Worm (Caenorhabditis elegans) whole organism, young adult: ENCODE results near the gene str-9.

Experiments
- B0336.3 ChIP-seq: fragments of 200-800 bp; sonication (Bioruptor generic); IDR thresholded peaks from 2 replicates; pipeline ENCODE4 v1.3.6; 2022; ENCODE audit warnings: missing genetic modification characterization, missing compliant biosample characterization
- C06A6.2 ChIP-seq: fragments of 200-800 bp; sonication (Bioruptor generic); conservative IDR thresholded peaks from 2 replicates; pipeline ENCODE4 v1.3.6; 2022; ENCODE audit warnings: missing genetic modification characterization, missing compliant biosample characterization
- C17E4.6 ChIP-seq: fragments of 200-800 bp; sonication (Bioruptor generic); IDR thresholded peaks from 2 replicates; pipeline ENCODE4 v1.3.6; 2022; ENCODE audit warnings: missing genetic modification reagents, missing genetic modification characterization, missing compliant biosample characterization
- F49E8.2 ChIP-seq: sonication (generic microtip); optimal IDR thresholded peaks from 3 replicates; lab custom pipeline; 2017; ENCODE audit warnings: missing genetic modification characterization, mild to moderate bottlenecking, missing compliant biosample characterization, antibody characterized with exemption, moderate library complexity; ENCODE audit not compliant: insufficient read depth
- F55B11.4 ChIP-seq: sonication (generic microtip); optimal IDR thresholded peaks from 2 replicates; lab custom pipeline; 2016; ENCODE audit warnings: missing compliant biosample characterization, missing genetic modification characterization, borderline replicate concordance; ENCODE audit not compliant: insufficient read depth
- K11D2.4 ChIP-seq: fragments of 200-800 bp; sonication (Bioruptor generic); IDR thresholded peaks from 2 replicates; pipeline ENCODE4 v1.3.6; 2022; ENCODE audit warnings: missing genetic modification reagents, missing genetic modification characterization, missing compliant biosample characterization
- Y56A3A.18 ChIP-seq: fragments of 200-800 bp; sonication (Bioruptor generic); IDR thresholded peaks from 2 replicates; pipeline ENCODE4 v1.3.6; 2022; ENCODE audit warnings: missing genetic modification reagents, missing genetic modification characterization, missing compliant biosample characterization
- attf-5 ChIP-seq: fragments of 200-800 bp; sonication (Bioruptor generic); optimal IDR thresholded peaks from 2 replicates; lab custom pipeline; 2018; ENCODE audit warnings: mild to moderate bottlenecking, missing genetic modification characterization, missing compliant biosample characterization
- attf-6 ChIP-seq: fragments of 200-800 bp; sonication (Bioruptor generic); IDR thresholded peaks from 2 replicates; pipeline ENCODE4 v1.3.6; 2022; ENCODE audit warnings: missing genetic modification reagents, missing genetic modification characterization, missing compliant biosample characterization
- bed-1 ChIP-seq: fragments of 200-800 bp; sonication (Bioruptor generic); IDR thresholded peaks from 2 replicates; pipeline ENCODE4 v1.3.6; 2022; ENCODE audit warnings: missing genetic modification reagents, missing genetic modification characterization, missing compliant biosample characterization
- bed-2 ChIP-seq: fragments of 200-800 bp; sonication (Bioruptor generic); IDR thresholded peaks from 2 replicates; pipeline ENCODE4 v1.3.6; 2022; ENCODE audit warnings: missing genetic modification reagents, missing genetic modification characterization, missing compliant biosample characterization
- cebp-1 ChIP-seq, 2 experiments: fragments of 200-800 bp in 1 of 2; sonication (Bioruptor generic) in 1 of 2; sonication (generic microtip) in 1 of 2; IDR thresholded peaks in 1 of 2; optimal IDR thresholded peaks in 1 of 2; 2 replicates each; pipeline versions ENCODE4 v1.3.6 to Lab custom; 2017 to 2022; ENCODE audit warnings: missing compliant biosample characterization in 2 of 2, missing genetic modification characterization in 2 of 2, mild to moderate bottlenecking in 1 of 2, missing genetic modification reagents in 1 of 2, moderate library complexity in 1 of 2
- cebp-2 ChIP-seq: fragments of 200-800 bp; sonication (Bioruptor generic); IDR thresholded peaks from 2 replicates; pipeline ENCODE4 v1.3.6; 2022; ENCODE audit warnings: missing genetic modification characterization, missing compliant biosample characterization
- ceh-100 ChIP-seq: fragments of 200-800 bp; sonication (Bioruptor generic); IDR thresholded peaks from 2 replicates; pipeline ENCODE4 v1.3.6; 2022; ENCODE audit warnings: missing genetic modification reagents, missing genetic modification characterization, missing compliant biosample characterization
- chd-7 ChIP-seq: sonication (generic microtip); optimal IDR thresholded peaks from 2 replicates; lab custom pipeline; 2016; ENCODE audit warnings: mild to moderate bottlenecking, missing genetic modification characterization, moderate library complexity, missing compliant biosample characterization
- egrh-3 ChIP-seq: fragments of 200-800 bp; sonication (Bioruptor generic); IDR thresholded peaks from 2 replicates; pipeline ENCODE4 v1.3.6; 2022; ENCODE audit warnings: missing genetic modification reagents, missing genetic modification characterization, missing compliant biosample characterization
- hlh-12 ChIP-seq: sonication (generic microtip); optimal IDR thresholded peaks from 2 replicates; lab custom pipeline; 2016; ENCODE audit warnings: missing genetic modification characterization, missing compliant biosample characterization
- let-607 ChIP-seq, 2 experiments: fragments of 200-800 bp in 1 of 2; sonication (Bioruptor generic) in 1 of 2; sonication (generic microtip) in 1 of 2; optimal IDR thresholded peaks; 2 replicates each; lab custom pipeline; 2016 to 2018; ENCODE audit warnings: mild to moderate bottlenecking in 2 of 2, missing compliant biosample characterization in 2 of 2, missing genetic modification characterization in 2 of 2, moderate library complexity in 2 of 2, missing genotype in 1 of 2
- lin-35 ChIP-seq, 3 experiments: fragments of 150-350 bp in 2 of 3; sonication (generic microtip) in 1 of 3; optimal IDR thresholded peaks; 2 replicates each; lab custom pipeline; 2014 to 2018; ENCODE audit warnings: missing biosample characterization in 3 of 3, missing genetic modification characterization in 3 of 3, missing genetic modification reagents in 3 of 3
- lsy-27 ChIP-seq: sonication (generic microtip); optimal IDR thresholded peaks from 2 replicates; lab custom pipeline; 2017; ENCODE audit warnings: missing genetic modification characterization, mild to moderate bottlenecking, missing compliant biosample characterization, antibody characterized with exemption, missing genotype, borderline replicate concordance; ENCODE audit not compliant: insufficient read depth
- madf-6 ChIP-seq: fragments of 200-800 bp; sonication (Bioruptor generic); IDR thresholded peaks from 2 replicates; pipeline ENCODE4 v1.3.6; 2022; ENCODE audit warnings: missing genetic modification reagents, missing genetic modification characterization, missing compliant biosample characterization
- madf-8 ChIP-seq: fragments of 200-800 bp; sonication (Bioruptor generic); conservative IDR thresholded peaks from 2 replicates; pipeline ENCODE4 v1.3.6; 2022; ENCODE audit warnings: missing genetic modification reagents, missing genetic modification characterization, missing compliant biosample characterization
- mel-28 ChIP-seq: sonication (generic microtip); optimal IDR thresholded peaks from 2 replicates; lab custom pipeline; 2016; ENCODE audit warnings: borderline replicate concordance, mild to moderate bottlenecking, missing genetic modification characterization, missing compliant biosample characterization
- nfya-1 ChIP-seq: sonication (generic microtip); optimal IDR thresholded peaks from 2 replicates; lab custom pipeline; 2017; ENCODE audit warnings: antibody characterized with exemption, missing compliant biosample characterization, missing genetic modification characterization, borderline replicate concordance; ENCODE audit not compliant: insufficient read depth
- nfyb-1 ChIP-seq: fragments of 200-800 bp; sonication (Bioruptor generic); IDR thresholded peaks from 2 replicates; pipeline ENCODE4 v1.3.6; 2022; ENCODE audit warnings: missing genetic modification reagents, missing genetic modification characterization, missing compliant biosample characterization
- nhr-90 ChIP-seq: sonication (generic microtip); optimal IDR thresholded peaks from 2 replicates; lab custom pipeline; 2016; ENCODE audit warnings: missing genotype, mild to moderate bottlenecking, missing genetic modification characterization, missing compliant biosample characterization
- pbrm-1 ChIP-seq: fragments of 200-800 bp; sonication (Bioruptor generic); IDR thresholded peaks from 2 replicates; pipeline ENCODE4 v1.3.6; 2022; ENCODE audit warnings: missing genetic modification reagents, missing genetic modification characterization, missing compliant biosample characterization
- repo-1 ChIP-seq: sonication (generic microtip); optimal IDR thresholded peaks from 2 replicates; lab custom pipeline; 2017; ENCODE audit warnings: mild to moderate bottlenecking, missing genetic modification characterization, missing compliant biosample characterization
- sea-2 ChIP-seq: fragments of 200-800 bp; sonication (Bioruptor generic); IDR thresholded peaks from 2 replicates; pipeline ENCODE4 v1.3.6; 2022; ENCODE audit warnings: missing genetic modification characterization, missing compliant biosample characterization
- tbp1 ChIP-seq: fragments of 200-800 bp; sonication (Bioruptor generic); optimal IDR thresholded peaks from 2 replicates; lab custom pipeline; 2018; ENCODE audit warnings: mild to moderate bottlenecking, missing genetic modification characterization, missing compliant biosample characterization
- tlf-1 ChIP-seq: fragments of 200-800 bp; sonication (Bioruptor generic); optimal IDR thresholded peaks from 2 replicates; lab custom pipeline; 2018; ENCODE audit warnings: mild to moderate bottlenecking, missing genetic modification characterization, missing compliant biosample characterization
- unc-130 ChIP-seq: sonication (generic microtip); optimal IDR thresholded peaks from 2 replicates; lab custom pipeline; 2016; ENCODE audit warnings: missing genetic modification reagents, missing genetic modification characterization, missing compliant biosample characterization
- xnd-1 ChIP-seq: sonication (generic microtip); optimal IDR thresholded peaks from 2 replicates; lab custom pipeline; 2016; ENCODE audit warnings: missing genotype, missing genetic modification reagents, missing genetic modification characterization, missing compliant biosample characterization
- ztf-22 ChIP-seq: fragments of 200-800 bp; sonication (Bioruptor generic); optimal IDR thresholded peaks from 2 replicates; lab custom pipeline; 2018; ENCODE audit warnings: mild to moderate bottlenecking, missing genetic modification characterization, moderate library complexity, missing compliant biosample characterization
- ztf-25 ChIP-seq: fragments of 200-800 bp; sonication (Bioruptor generic); IDR thresholded peaks from 2 replicates; pipeline ENCODE4 v1.3.6; 2022; ENCODE audit warnings: missing genetic modification reagents, missing genetic modification characterization, missing compliant biosample characterization
- ztf-3 ChIP-seq: fragments of 200-800 bp; sonication (Bioruptor generic); optimal IDR thresholded peaks from 2 replicates; lab custom pipeline; 2018; ENCODE audit warnings: mild to moderate bottlenecking, missing genetic modification characterization, missing compliant biosample characterization
- ztf-6 ChIP-seq: fragments of 200-800 bp; sonication (Bioruptor generic); IDR thresholded peaks from 2 replicates; pipeline ENCODE4 v1.3.6; 2022; ENCODE audit warnings: missing genetic modification reagents, missing genetic modification characterization, missing compliant biosample characterization

str-9 gene

DNA sequence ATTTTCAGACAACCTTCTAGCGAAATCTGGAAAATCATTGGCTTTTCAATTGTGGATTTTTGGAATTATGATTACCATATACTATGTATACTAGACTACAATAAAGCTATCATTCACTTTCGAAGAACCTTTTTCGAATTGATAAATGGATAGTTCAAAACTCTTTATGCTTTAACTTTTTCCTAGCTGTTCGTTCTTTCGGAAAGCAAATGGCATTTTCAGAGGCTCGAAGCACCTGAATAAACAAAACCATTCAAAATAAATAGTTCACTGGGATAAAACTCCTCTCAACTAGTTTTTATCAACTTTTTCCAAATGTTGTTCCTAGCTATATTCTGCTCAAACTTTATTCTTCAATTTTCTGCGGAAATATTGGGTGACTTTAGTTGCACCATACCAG lies 22.5 kb downstream of the str-9 start, which contains the start of gene T26E4.2:
TSS of gene T26E4.2 (plus strand) at position 301 of the 400 bp plus-strand sequence.
- TF ChIP-seq nfya-1 (no peak), madf-6 (GFP tag; lab: Robert Waterston, UW) (no peak), cebp-1 (GFP tag; IDR thresholded peaks at IDR 0.05; lab: Robert Waterston, UW) (no peak), cebp-1 (tag; optimal IDR thresholded peaks at IDR 0.05; lab: Kevin White, UChicago) (no peak), F49E8.2 (no peak), C17E4.6 (GFP tag; lab: Robert Waterston, UW) (no peak), egrh-3 (GFP tag; lab: Robert Waterston, UW) (no peak), tbp1 (no peak), C06A6.2 (GFP tag; lab: Robert Waterston, UW) (no peak), mel-28 (tag; lab: Kevin White, UChicago) (no peak), ztf-22 (GFP tag; lab: Kevin White, UChicago) (no peak), F55B11.4 (tag; lab: Kevin White, UChicago) (no peak), sea-2 (no peak), ztf-6 (no peak), B0336.3 (GFP tag; lab: Robert Waterston, UW) (no peak), ceh-100 (GFP tag; lab: Robert Waterston, UW) (no peak), pbrm-1 (GFP tag; lab: Robert Waterston, UW) (no peak), chd-7 (tag; lab: Kevin White, UChicago) (no peak), xnd-1 (tag; lab: Kevin White, UChicago) (no peak)

DNA sequence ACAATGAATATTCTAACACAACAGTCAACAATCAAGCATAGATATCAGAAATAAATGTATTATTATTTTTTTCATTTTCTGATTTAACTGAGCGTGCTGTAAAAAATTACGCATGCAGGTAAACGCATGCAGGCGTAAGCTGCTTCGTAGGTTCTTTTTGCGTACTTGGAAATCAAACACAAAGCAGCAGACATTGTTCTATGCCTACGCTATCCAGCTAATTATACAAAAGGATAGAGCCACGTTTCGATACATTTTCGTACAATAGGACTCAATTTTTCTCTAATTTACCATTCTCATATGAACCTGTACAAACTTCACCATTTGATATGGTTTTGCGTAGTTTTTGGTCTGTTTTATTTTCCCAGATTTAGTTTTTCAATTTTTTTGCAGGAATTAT lies 23.9 kb downstream of the str-9 start, which contains the start of gene T26E4.3:
TSS of gene T26E4.3 (plus strand) at position 301 of the 400 bp plus-strand sequence.
- no peak for TF ChIP-seq nfyb-1 (GFP tag; lab: Robert Waterston, UW)
- TF ChIP-seq cebp-2 (GFP tag; lab: Robert Waterston, UW), result no peak
- no peak for TF ChIP-seq lin-35 (GFP tag; optimal IDR thresholded peaks at IDR 0.05; lab: Kevin White, UChicago)
- no peak for TF ChIP-seq let-607 (tag; optimal IDR thresholded peaks at IDR 0.05; lab: Kevin White, UChicago)
- TF ChIP-seq nhr-90 (tag; lab: Kevin White, UChicago), result no peak
- no peak for TF ChIP-seq madf-6 (GFP tag; lab: Robert Waterston, UW)
- no peak for TF ChIP-seq attf-6 (GFP tag; lab: Robert Waterston, UW)
- no peak for TF ChIP-seq ztf-25 (GFP tag; lab: Robert Waterston, UW)
- no peak for TF ChIP-seq tlf-1
- TF ChIP-seq madf-8 (GFP tag; lab: Robert Waterston, UW), result no peak
- TF ChIP-seq bed-2 (GFP tag; lab: Robert Waterston, UW), result no peak
- TF ChIP-seq ztf-3 (GFP tag; lab: Kevin White, UChicago), result no peak
- no peak for TF ChIP-seq attf-5 (GFP tag; lab: Kevin White, UChicago)
- no peak for TF ChIP-seq K11D2.4 (GFP tag; lab: Robert Waterston, UW)
- TF ChIP-seq bed-1 (GFP tag; lab: Robert Waterston, UW), result no peak
- no peak for TF ChIP-seq Y56A3A.18 (GFP tag; lab: Robert Waterston, UW)
- TF ChIP-seq hlh-12 (tag; lab: Kevin White, UChicago), result no peak

DNA sequence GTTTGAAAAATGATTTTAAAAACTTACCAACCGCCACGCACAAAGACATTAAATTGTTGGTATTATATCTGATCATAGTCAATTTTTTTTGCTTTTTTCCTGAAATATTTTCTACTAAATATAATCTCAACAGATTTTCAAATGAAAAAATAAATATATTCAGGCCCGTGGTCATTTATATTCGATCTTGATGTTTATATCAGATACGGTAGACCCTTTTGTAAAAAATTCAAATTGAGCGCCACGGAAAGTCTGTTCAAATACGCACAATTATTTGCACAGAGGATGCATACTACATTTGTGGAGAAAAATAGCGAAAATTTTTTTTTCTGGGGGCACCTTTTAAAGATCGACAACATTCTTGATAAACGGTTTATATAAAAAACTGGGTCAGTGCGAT lies 33.9 kb downstream of the str-9 start, which contains the start of gene T26E4.4:
TSS of gene T26E4.4 (minus strand) at position 101 of the 400 bp plus-strand sequence.
- TF ChIP-seq lsy-27 (no peak), ztf-6 (no peak), unc-130 (GFP tag; lab: Kevin White, UChicago) (no peak), repo-1 (tag; lab: Kevin White, UChicago) (no peak), K11D2.4 (GFP tag; lab: Robert Waterston, UW) (no peak)
